Fruit fly (Drosophila melanogaster) whole organism: Measurements from ENCODE around the gene mael.

Experiments
- CG8478 ChIP-seq: fragments of >200 bp; optimal IDR thresholded peaks from 2 replicates; lab custom pipeline; 2018; ENCODE audit warnings: inconsistent platforms
- Dll ChIP-seq: fragments of >200 bp; optimal IDR thresholded peaks from 2 replicates; lab custom pipeline; 2017
- EcR ChIP-seq, 2 experiments: fragments of >200 bp; optimal IDR thresholded peaks; 2 replicates each; lab custom pipeline; 2017; ENCODE audit warnings: missing biosample characterization in 2 of 2, missing genetic modification characterization in 2 of 2, missing genetic modification reagents in 2 of 2
- pan ChIP-seq: fragments of >200 bp; optimal IDR thresholded peaks from 2 replicates; lab custom pipeline; 2017
- psq ChIP-seq: fragments of >200 bp; optimal IDR thresholded peaks from 2 replicates; lab custom pipeline; 2017
- usp ChIP-seq: fragments of >200 bp; optimal IDR thresholded peaks from 2 replicates; lab custom pipeline; 2017; ENCODE audit warnings: missing biosample characterization, missing genetic modification characterization, mixed read lengths

Gene mael

dm6 chr3L:22749147-22749550 lies 28.1 kb downstream of the mael start, which contains the start of gene SPoCk:
SPoCk (plus strand) TSS chr3L:22749444.
- TF ChIP-seq EcR (GFP tag; optimal IDR thresholded peaks at IDR 0.05; lab: Kevin White, UChicago) (no peak), Dll (lab: Kevin White, UChicago) (no peak), pan (no peak), psq (no peak), usp (GFP tag; lab: Kevin White, UChicago) (no peak), CG8478 (lab: Kevin White, UChicago) (no peak)

- TF ChIP-seq Dll (lab: Kevin White, UChicago), result no peak
- no peak for TF ChIP-seq pan
Observed at dm6 chr3L:22749987-22750386, 29.0 kb downstream of the mael start.

- TF ChIP-seq CG8478 (lab: Kevin White, UChicago) (no peak), psq (no peak), EcR (GFP tag; optimal IDR thresholded peaks at IDR 0.05; lab: Kevin White, UChicago) (no peak)
Observed at dm6 chr3L:22773383-22773873, 52.4 kb downstream of the mael start.

dm6 chr3L:22774479-22774878 lies 53.5 kb downstream of the mael start:
- TF ChIP-seq pan (no peak), CG8478 (lab: Kevin White, UChicago) (no peak), Dll (lab: Kevin White, UChicago) (no peak), EcR (GFP tag; optimal IDR thresholded peaks at IDR 0.05; lab: Kevin White, UChicago) (no peak), usp (GFP tag; lab: Kevin White, UChicago) (no peak), psq (no peak)
